Fruit fly (Drosophila melanogaster): ENCODE measurements around the gene RluA-2.

dm6 chr2L:10510088-10510487 is 33.2 kb downstream of the RluA-2 start, which contains the start of gene CG7384:
- no peak for TF ChIP-seq Hr39 (GFP tag; optimal IDR thresholded peaks at IDR 0.05)
- TF ChIP-seq CG11762 (GFP tag; optimal IDR thresholded peaks at IDR 0.05; ENCODE audit: insufficient read depth), result no peak
- TF ChIP-seq Sox102F (GFP tag; optimal IDR thresholded peaks at IDR 0.05), result no peak
- TF ChIP-seq vri (GFP tag; optimal IDR thresholded peaks at IDR 0.05), result no peak
- no peak for TF ChIP-seq CG32006 (GFP tag; optimal IDR thresholded peaks at IDR 0.05)
- TF ChIP-seq Eip78C (GFP tag), result no peak
- no peak for TF ChIP-seq CG6163 (GFP tag; IDR thresholded peaks at IDR 0.05)
- no peak for TF ChIP-seq OdsH (GFP tag; optimal IDR thresholded peaks at IDR 0.05)
- no peak for TF ChIP-seq fd85E (GFP tag; optimal IDR thresholded peaks at IDR 0.05)

Data from whole organism, prepupa.